Fruit fly (Drosophila melanogaster): Measurements from ENCODE around the gene Mcm5.

- no peak for TF ChIP-seq EcR (GFP tag; optimal IDR thresholded peaks at IDR 0.05)
- no peak for TF ChIP-seq usp (GFP tag; optimal IDR thresholded peaks at IDR 0.05)
- no peak for TF ChIP-seq CG8478 (optimal IDR thresholded peaks at IDR 0.05)
- no peak for TF ChIP-seq pan (optimal IDR thresholded peaks at IDR 0.05)
- no peak for TF ChIP-seq psq (optimal IDR thresholded peaks at IDR 0.05)
Measured at dm6 chr3R:10826796-10827524, 38.6 kb downstream of the Mcm5 start, which contains the start of gene Cad86C.
